Fruit fly (Drosophila melanogaster) whole organism: ENCODE measurements around the gene Or85e.

Source experiments
- CG8478 ChIP-seq: fragments of >200 bp; optimal IDR thresholded peaks from 2 replicates; lab custom pipeline; 2018; ENCODE audit warnings: inconsistent platforms
- pan ChIP-seq: fragments of >200 bp; optimal IDR thresholded peaks from 2 replicates; lab custom pipeline; 2017
- psq ChIP-seq: fragments of >200 bp; optimal IDR thresholded peaks from 2 replicates; lab custom pipeline; 2017

DNA sequence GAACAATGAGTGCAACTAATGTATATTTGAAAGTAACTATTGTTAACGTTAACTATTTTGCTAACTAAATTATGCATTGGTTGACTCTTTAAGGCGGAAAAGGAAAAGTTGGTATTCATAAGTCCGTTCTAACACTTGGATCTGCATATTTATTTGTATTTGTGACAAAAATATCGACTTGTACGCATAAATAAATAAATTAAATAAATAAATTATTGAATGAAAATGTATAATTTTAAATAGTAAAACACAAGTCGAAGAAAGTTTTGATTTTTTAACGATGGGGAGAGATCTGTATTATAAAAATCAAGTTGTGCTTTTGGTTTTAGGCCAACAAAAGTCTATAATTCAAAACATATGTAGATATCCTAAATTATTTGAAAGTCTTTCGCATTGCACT, 31.9 kb upstream of the Or85e start, which contains the start of gene CG8036:
- TF ChIP-seq psq (lab: Kevin White, UChicago): no peak
- no peak for TF ChIP-seq CG8478 (lab: Kevin White, UChicago)
- TF ChIP-seq pan (lab: Kevin White, UChicago): no peak
